Worm (Caenorhabditis elegans): ENCODE data around the gene vap-2.

DNA sequence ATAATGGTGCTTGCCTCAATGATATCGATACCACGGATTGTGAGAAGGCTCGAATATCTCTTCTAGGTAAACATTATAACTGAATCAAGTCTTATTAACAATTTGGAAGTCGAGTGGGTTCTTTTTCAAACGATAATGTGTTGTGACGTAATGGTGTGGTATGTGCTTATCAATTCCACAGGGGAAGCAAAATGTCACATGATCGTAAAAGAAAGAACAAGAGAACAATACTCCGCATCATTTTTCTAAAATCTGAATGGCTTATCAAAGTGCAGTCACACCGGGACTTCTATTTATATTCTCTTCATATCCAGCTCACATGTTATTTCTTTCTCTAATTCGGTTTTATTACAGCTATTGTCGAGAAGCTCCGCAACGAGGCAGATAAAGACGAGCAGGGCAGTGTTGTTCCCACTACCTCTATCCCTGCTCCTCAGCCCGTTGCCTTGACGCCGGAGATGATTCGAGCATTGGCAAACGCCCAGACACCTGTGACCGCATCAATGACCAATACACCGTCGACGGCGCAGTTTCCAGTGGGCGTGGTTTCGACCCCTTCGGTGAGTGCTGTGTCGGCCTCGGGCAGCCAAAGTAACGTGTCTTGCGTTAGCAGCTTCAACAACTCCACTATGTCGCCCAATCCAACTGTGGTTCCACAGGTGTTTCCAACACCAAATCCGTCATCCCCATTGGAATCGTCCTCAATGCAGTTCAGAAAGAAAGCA lies 11.6 kb downstream of the vap-2 start:
- TF ChIP-seq W03F9.2 (tag; optimal IDR thresholded peaks at IDR 0.05): no peak
- TF ChIP-seq dao-5 (tag; optimal IDR thresholded peaks at IDR 0.05): no peak
- TF ChIP-seq him-1 (tag; optimal IDR thresholded peaks at IDR 0.05): no peak
